Worm (Caenorhabditis elegans) whole organism, dauer: Measurements from ENCODE around the gene Y54G2A.13.
"Not testable (repeated sequence)": the region's sequence is repeated elsewhere in the genome, so short reads cannot be mapped to it uniquely, and the experiment has no call there.

ENCODE experiments used
- unc-62 ChIP-seq: sonication (generic microtip); optimal IDR thresholded peaks from 2 replicates; lab custom pipeline; 2017; ENCODE audit warnings: missing biosample characterization, missing genetic modification reagents, missing genetic modification characterization

The Y54G2A.13 gene

DNA sequence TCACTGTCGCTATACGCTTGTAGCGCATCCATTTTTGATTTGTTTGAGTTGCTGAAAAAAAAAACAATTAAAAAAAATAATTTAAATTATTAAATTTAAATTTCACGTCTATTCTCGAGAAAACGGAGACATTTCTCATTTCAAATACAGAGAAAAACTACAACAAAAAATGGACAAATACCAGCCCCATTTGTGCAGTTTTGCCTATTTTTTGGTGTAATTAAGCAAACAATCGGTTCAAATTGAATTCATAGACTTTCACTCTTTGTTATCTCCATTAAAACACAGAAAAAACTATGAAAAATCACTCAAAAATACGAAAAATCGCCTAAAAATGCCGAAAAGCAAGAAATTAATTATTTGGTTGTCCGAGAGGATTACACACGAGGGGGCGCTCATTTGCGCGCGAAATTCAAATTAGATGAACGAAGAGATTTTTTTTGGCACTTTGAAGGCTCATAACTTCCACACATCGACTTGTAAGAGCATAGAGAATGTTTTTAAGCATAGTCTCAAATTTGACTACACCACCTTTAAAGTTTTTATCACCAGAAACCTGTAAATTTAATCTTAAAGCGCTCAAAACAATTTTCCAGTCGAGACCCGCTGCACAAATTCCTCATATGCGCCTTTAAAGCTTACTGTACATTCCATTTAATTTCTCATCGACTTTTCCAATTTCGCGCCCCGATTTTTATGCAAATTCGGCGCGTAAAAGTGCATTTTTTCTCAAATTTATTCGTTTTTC lies 36.6 kb downstream of the Y54G2A.13 start, which contains the start of gene Y54G2A.12:
TSS of gene Y54G2A.12 (minus strand) at position 51 of the 748 bp plus-strand sequence.
- no peak for TF ChIP-seq unc-62 (GFP tag; lab: Kevin White, UChicago)

DNA sequence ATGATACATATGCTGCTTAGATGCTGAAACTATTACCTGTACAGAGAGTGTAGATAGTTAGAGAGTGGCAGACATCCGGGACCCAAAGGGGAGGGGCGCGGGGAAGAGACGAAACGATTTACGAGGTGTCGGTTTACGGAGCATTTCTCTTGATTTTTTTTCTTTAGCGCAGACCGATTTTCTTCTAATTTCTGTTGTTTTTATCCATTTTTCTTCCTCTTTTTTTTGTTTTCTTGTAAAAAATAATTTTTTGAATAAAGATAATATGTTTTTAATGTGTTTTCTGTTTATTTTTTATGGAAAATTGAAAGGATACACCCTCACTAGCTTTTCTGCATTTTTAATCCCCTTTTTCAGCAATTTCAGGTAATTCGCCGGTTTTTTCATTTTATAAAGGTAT lies 41.7 kb downstream of the Y54G2A.13 start, which contains the start of gene Y54G2A.72:
TSS of gene Y54G2A.72 (plus strand) at position 301 of the 400 bp plus-strand sequence.
- TF ChIP-seq unc-62 (GFP tag; lab: Kevin White, UChicago): not testable (repeated sequence)

DNA sequence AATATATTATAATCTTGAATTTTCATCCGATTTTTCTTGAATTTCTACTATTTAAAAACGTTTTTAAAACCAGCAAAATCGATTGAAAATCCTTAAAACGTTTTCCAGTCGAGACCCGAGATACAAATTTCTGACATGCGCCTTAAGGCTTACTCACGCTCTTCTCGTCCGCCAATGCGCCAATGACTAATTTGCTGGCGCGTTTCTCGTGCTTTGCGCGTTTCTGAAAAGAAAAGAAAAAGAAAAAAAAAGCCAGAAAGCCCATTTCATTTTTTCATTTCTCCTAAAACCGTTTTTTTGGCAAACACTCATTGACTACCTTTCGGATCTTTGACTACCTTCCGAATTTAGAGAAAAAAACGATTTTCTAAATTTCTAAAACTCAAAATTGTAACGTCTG lies 42.8 kb downstream of the Y54G2A.13 start:
- no peak for TF ChIP-seq unc-62 (GFP tag; lab: Kevin White, UChicago)

ce11 chrIV:2775992-2776630 lies 43.4 kb downstream of the Y54G2A.13 start:
- no peak for TF ChIP-seq unc-62 (GFP tag; lab: Kevin White, UChicago)

ce11 chrIV:2774500-2774899 lies 45.0 kb downstream of the Y54G2A.13 start:
- no peak for TF ChIP-seq unc-62 (GFP tag; lab: Kevin White, UChicago)

DNA sequence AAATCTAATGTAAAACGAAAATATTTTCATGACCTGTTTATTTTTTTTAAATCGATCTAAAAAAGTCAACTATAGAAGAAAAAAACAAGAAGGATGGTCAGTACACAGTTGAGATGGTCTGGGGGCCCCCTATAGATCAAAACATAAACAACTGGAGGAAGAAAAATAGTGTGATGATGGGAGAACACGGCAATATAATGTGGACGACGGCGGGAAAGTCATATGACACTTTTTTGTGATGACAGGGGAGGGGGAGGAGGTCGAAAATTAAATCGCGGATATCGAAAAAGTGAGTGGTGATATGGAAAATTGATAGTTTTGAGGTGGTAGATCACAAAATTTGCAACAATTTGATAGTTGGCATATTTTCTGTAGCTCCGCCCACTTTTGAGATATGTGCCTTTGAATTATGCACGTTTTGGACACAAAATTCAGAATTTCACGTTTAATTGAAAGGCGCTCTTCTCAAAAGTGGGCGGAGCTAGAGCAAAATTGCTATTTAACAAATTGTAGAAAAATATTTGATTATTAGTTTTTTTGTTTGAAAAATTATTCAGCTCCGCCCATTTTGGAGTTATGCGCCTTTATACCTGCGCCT lies 46.1 kb downstream of the Y54G2A.13 start:
- no peak for TF ChIP-seq unc-62 (GFP tag; lab: Kevin White, UChicago)

DNA sequence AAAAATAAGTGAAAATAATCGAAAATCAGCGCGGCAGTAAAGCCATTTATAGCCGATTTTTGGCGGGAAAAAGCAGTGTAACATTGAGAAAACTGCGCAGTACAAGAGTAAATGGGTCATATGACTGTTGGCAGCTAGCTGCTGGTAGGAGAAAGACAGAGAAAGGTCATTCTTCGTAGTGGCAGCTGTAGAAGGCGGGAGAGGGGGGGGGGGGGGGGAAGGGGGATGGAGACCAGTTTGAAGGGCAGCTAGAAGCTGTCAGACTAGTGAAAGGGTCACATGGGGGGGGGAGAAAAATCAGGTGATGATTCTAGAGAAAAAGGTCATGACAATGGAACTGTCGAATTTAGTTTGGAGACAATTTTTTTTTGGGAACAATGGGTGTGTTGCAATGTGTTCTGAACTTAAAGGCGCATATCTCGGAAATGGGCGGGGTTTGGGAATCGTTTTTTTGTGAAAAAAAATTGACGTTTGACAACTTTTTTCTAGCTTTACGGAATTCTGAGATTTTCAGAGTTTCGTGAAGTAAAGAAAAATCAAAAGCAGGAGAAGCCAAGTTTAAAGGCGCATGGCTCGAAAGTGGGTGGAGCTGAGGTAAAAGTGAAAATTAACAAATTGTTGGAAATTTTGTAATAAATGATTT lies 47.2 kb downstream of the Y54G2A.13 start:
- no peak for TF ChIP-seq unc-62 (GFP tag; lab: Kevin White, UChicago)

- TF ChIP-seq unc-62 (GFP tag; lab: Kevin White, UChicago): no peak
Measured at ce11 chrIV:2771692-2772091, 47.8 kb downstream of the Y54G2A.13 start, which contains the start of gene Y54G2A.11. Gene Y54G2A.11 (minus strand): TSS chrIV:2771792.

DNA sequence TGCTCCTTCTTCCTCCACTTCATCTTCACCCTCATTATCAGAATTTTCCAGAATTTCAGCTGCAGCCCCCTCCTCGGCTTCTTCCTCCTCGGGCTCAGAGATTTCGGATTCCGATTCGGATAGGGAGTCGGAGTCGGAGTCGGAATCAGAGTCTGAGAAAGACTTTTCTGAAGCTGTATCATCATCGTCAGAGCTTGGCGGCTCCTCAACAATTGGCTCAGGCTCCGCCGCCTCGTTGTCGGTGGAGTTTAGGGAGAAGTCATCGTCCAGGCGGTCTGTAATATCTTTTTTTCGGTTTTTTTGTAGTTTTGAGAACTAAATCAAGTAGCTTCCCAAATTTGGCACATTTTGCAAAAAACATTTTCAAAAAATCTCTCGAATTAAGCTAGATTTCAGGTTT lies 48.7 kb downstream of the Y54G2A.13 start:
- TF ChIP-seq unc-62 (GFP tag; lab: Kevin White, UChicago): no peak

DNA sequence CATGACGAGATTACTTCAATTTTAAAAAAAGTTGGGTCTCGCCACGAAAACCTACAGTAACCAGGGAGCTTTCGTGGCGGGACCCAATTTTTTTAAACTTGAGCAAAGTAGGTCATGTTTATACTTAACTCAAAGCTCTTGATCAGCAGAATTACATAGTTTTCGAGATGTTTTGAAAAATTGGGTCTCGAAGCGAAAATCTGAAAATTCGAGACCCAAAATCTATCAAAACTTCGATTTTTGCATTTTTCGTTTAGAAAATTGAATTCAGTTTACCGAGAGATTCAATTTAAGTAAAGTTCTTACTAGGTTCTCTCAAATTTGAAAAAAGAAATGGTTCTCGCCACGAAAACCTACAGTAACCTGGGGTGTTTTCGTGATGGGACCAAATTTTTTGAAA lies 49.5 kb downstream of the Y54G2A.13 start:
- TF ChIP-seq unc-62 (GFP tag; lab: Kevin White, UChicago): no peak

- no peak for TF ChIP-seq unc-62 (GFP tag; lab: Kevin White, UChicago)
Measured at ce11 chrIV:2765048-2765708, 54.4 kb downstream of the Y54G2A.13 start.
